Fruit fly (Drosophila melanogaster) whole organism, pupa: Measurements from ENCODE around the gene Sap-r.

Source experiments
- CG14655 ChIP-seq: fragments of 200-800 bp; sonication (Bioruptor generic); optimal IDR thresholded peaks from 3 replicates; lab custom pipeline; 2017; ENCODE audit warnings: mild to moderate bottlenecking, missing biosample characterization, missing genetic modification reagents, missing genetic modification characterization
- CG4496 ChIP-seq: fragments of 200-800 bp; sonication (Bioruptor generic); IDR thresholded peaks from 3 replicates; pipeline ENCODE4 v1.3.6; 2022; ENCODE audit warnings: missing biosample characterization, missing genetic modification characterization
- CG8159 ChIP-seq: fragments of 200-800 bp; sonication (Bioruptor generic); optimal IDR thresholded peaks from 3 replicates; lab custom pipeline; 2018; ENCODE audit warnings: missing biosample characterization, mild to moderate bottlenecking, missing genetic modification characterization, moderate library complexity
- D1 ChIP-seq: fragments of 200-800 bp; sonication (Bioruptor generic); optimal IDR thresholded peaks from 2 replicates; lab custom pipeline; 2018; ENCODE audit warnings: missing biosample characterization, mild to moderate bottlenecking, missing genetic modification characterization, moderate library complexity
- EcR ChIP-seq: fragments of 200-800 bp; sonication (Bioruptor generic); optimal IDR thresholded peaks from 3 replicates; lab custom pipeline; 2019; ENCODE audit warnings: missing biosample characterization, missing genetic modification characterization, mild to moderate bottlenecking, moderate library complexity, missing genetic modification reagents
- Pif1B ChIP-seq: fragments of 200-800 bp; sonication (Bioruptor generic); optimal IDR thresholded peaks from 3 replicates; lab custom pipeline; 2016; ENCODE audit warnings: missing biosample characterization, missing genetic modification characterization

dm6 chr3R:30865883-30866282 lies 23.0 kb downstream of the Sap-r start:
- TF ChIP-seq D1 (tag; lab: Kevin White, UChicago) (no peak), CG4496 (GFP tag; lab: Robert Waterston, UW) (no peak), CG8159 (tag; lab: Kevin White, UChicago) (no peak), Pif1B (GFP tag; lab: Kevin White, UChicago) (no peak), EcR (no peak), CG14655 (GFP tag; lab: Kevin White, UChicago) (no peak)
